Worm (Caenorhabditis elegans) whole organism, L4/young adult: ENCODE data around the gene T10C6.15.

Source experiments
- W03F9.2 ChIP-seq: fragments of 150-350 bp; optimal IDR thresholded peaks from 2 replicates; lab custom pipeline; 2014; ENCODE audit warnings: missing biosample characterization, missing genetic modification characterization
- him-1 ChIP-seq: sonication (generic microtip); optimal IDR thresholded peaks from 2 replicates; lab custom pipeline; 2016; ENCODE audit warnings: missing genotype, missing genetic modification reagents, missing genetic modification characterization, missing compliant biosample characterization

DNA sequence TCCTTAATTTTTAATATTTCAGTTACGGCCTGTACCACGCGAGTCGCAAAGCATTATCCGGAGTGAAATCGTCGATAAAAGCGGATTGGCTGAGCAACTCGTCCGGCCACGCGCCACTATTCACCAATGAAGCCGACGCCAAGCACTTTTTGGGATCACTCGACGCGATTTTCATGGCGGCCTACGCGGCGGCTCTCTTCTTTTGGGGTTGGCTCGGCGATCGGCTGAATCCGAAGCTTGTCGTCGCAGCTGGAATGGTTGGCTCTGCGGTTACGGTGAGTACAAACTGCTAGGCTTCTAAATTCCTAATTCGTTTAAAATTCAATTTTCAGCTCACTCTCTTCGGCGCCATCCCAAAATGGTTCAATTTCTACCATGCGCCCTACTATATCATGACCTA, 20.8 kb downstream of the T10C6.15 start:
- TF ChIP-seq him-1 (tag; lab: Kevin White, UChicago) (no peak), W03F9.2 (tag; lab: Kevin White, UChicago) (no peak)
